Fruit fly (Drosophila melanogaster) whole organism, adult: ENCODE results near the gene CG16854.

Source experiments
- CG1620 ChIP-seq: fragments of 200-800 bp; sonication (Bioruptor generic); optimal IDR thresholded peaks from 2 replicates; lab custom pipeline; 2016; ENCODE audit warnings: missing biosample characterization, missing genetic modification characterization
- CG5204 ChIP-seq: fragments of 200-800 bp; sonication (Bioruptor generic); optimal IDR thresholded peaks from 2 replicates; lab custom pipeline; 2016; ENCODE audit warnings: missing biosample characterization, missing genetic modification characterization
- Crg-1 ChIP-seq: fragments of 200-800 bp; sonication (Bioruptor generic); optimal IDR thresholded peaks from 2 replicates; lab custom pipeline; 2016; ENCODE audit warnings: missing biosample characterization, missing genetic modification characterization
- Hr96 ChIP-seq: fragments of 200-800 bp; sonication (Bioruptor generic); optimal IDR thresholded peaks from 2 replicates; lab custom pipeline; 2016; ENCODE audit warnings: missing biosample characterization, missing genetic modification characterization
- bab1 ChIP-seq: fragments of 200-800 bp; sonication (Bioruptor generic); optimal IDR thresholded peaks from 3 replicates; lab custom pipeline; 2019; ENCODE audit warnings: missing biosample characterization, mild to moderate bottlenecking, missing genetic modification characterization, moderate library complexity
- ovo ChIP-seq: fragments of 200-800 bp; sonication (Bioruptor generic); optimal IDR thresholded peaks from 2 replicates; lab custom pipeline; 2016; ENCODE audit warnings: missing biosample characterization, missing genetic modification characterization
- pad ChIP-seq: fragments of 200-800 bp; sonication (Bioruptor generic); optimal IDR thresholded peaks from 3 replicates; lab custom pipeline; 2017; ENCODE audit warnings: missing biosample characterization, missing genetic modification characterization, mild to moderate bottlenecking, moderate library complexity, missing genetic modification reagents

DNA sequence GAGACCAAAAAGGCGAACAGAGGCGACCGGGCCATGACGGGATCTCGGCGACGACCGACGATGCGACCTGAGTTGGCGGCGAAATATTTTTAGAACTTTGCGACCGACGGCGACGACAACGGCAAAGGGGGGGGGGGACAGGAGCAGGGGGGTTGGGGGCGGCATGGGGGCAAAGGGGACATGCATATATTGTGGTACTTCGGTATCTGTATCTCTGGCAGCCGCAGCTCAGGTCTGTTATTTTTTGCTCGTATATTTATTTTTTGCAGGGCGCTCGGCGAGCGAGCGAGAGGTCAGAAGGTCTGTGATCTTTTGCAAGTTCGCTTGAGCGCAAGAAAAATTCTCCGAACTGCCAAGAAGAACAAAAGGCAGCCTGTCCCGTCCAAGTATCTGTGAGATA lies 27.3 kb upstream of the CG16854 start:
- TF ChIP-seq ovo (GFP tag; lab: Kevin White, UChicago) (no peak), bab1 (no peak), CG1620 (no peak), Hr96 (GFP tag; lab: Kevin White, UChicago) (no peak), CG5204 (no peak), pad (no peak), Crg-1 (GFP tag; lab: Kevin White, UChicago) (no peak)
